Fruit fly (Drosophila melanogaster): ENCODE data around the gene PIG-F.
A peak's percentile ranks its signal among the peaks of the same experiment; 100 is the strongest.

PIG-F gene

dm6 chr3L:19585979-19586378 lies 26.3 kb upstream of the PIG-F start, which contains the start of the genes CG9231 and CG9330:
TSS of gene CG9231 (minus strand) at chr3L:19586003.
TSS of gene CG9330 (plus strand) at chr3L:19586253.
- TF ChIP-seq fru (GFP tag; optimal IDR thresholded peaks at IDR 0.05) (peak; percentile 74), rgr (GFP tag; optimal IDR thresholded peaks at IDR 0.05) (peak; percentile 10), Vsx2 (GFP tag; optimal IDR thresholded peaks at IDR 0.05; ENCODE audit: partially characterized antibody) (no peak), foxo (GFP tag; optimal IDR thresholded peaks at IDR 0.05) (peak in 1 of 2 experiments; percentile 41), lola (GFP tag; optimal IDR thresholded peaks at IDR 0.05) (no peak), woc (GFP tag; optimal IDR thresholded peaks at IDR 0.05) (no peak), Sp1 (GFP tag; optimal IDR thresholded peaks at IDR 0.05) (peak; percentile 16), Dif (GFP tag; optimal IDR thresholded peaks at IDR 0.05; ENCODE audit: partially characterized antibody) (no peak), CG9705 (GFP tag; optimal IDR thresholded peaks at IDR 0.05) (peak; percentile 12), dl (GFP tag; optimal IDR thresholded peaks at IDR 0.05; ENCODE audit: insufficient read depth in 1 of 2, partially characterized antibody in 2 of 2) (no peak), psq (GFP tag; optimal IDR thresholded peaks at IDR 0.05) (peak; percentile 26), CrebA (GFP tag; optimal IDR thresholded peaks at IDR 0.05; ENCODE audit: borderline replicate concordance) (no peak), dsf (GFP tag; optimal IDR thresholded peaks at IDR 0.05; ENCODE audit: borderline replicate concordance) (peak; percentile 12), Hnf4 (GFP tag; optimal IDR thresholded peaks at IDR 0.05) (peak; percentile 56), N (GFP tag; optimal IDR thresholded peaks at IDR 0.05) (no peak), jim (GFP tag; optimal IDR thresholded peaks at IDR 0.05) (no peak), pan (optimal IDR thresholded peaks at IDR 0.05) (no peak), usp (GFP tag; optimal IDR thresholded peaks at IDR 0.05) (no peak), Abd-B (GFP tag; optimal IDR thresholded peaks at IDR 0.05) (no peak), Myc (optimal IDR thresholded peaks at IDR 0.05) (no peak), brk (GFP tag; optimal IDR thresholded peaks at IDR 0.05) (peak; percentile 33), Hr83 (GFP tag; optimal IDR thresholded peaks at IDR 0.05; ENCODE audit: poor library complexity, severe bottlenecking) (no peak), Hr78 (GFP tag; optimal IDR thresholded peaks at IDR 0.05) (no peak), h (GFP tag; optimal IDR thresholded peaks at IDR 0.05) (peak; percentile 64), HLH106 (tag; optimal IDR thresholded peaks at IDR 0.05) (peak; percentile 26), GATAd (GFP tag; optimal IDR thresholded peaks at IDR 0.05) (no peak), OdsH (GFP tag; optimal IDR thresholded peaks at IDR 0.05) (peak; percentile 16), CG32264 (GFP tag; optimal IDR thresholded peaks at IDR 0.05) (no peak), dmrt93B (GFP tag; optimal IDR thresholded peaks at IDR 0.05) (no peak), Dfd (GFP tag; optimal IDR thresholded peaks at IDR 0.05) (no peak), br (GFP tag; optimal IDR thresholded peaks at IDR 0.05) (peak; percentile 22), sv (GFP tag; optimal IDR thresholded peaks at IDR 0.05) (peak; percentile 8), ey (GFP tag; optimal IDR thresholded peaks at IDR 0.05) (peak; percentile 24), tai (GFP tag; optimal IDR thresholded peaks at IDR 0.05) (peak; percentile 62), Rel (GFP tag; optimal IDR thresholded peaks at IDR 0.05) (no peak), Rel (tag; optimal IDR thresholded peaks at IDR 0.05) (peak; percentile 55), Mio (GFP tag; optimal IDR thresholded peaks at IDR 0.05) (no peak), Jra (GFP tag; optimal IDR thresholded peaks at IDR 0.05) (peak; percentile 73), sage (GFP tag; optimal IDR thresholded peaks at IDR 0.05) (no peak)

- TF ChIP-seq Mio (GFP tag; optimal IDR thresholded peaks at IDR 0.05) (peak; percentile 98), lola (GFP tag; optimal IDR thresholded peaks at IDR 0.05) (no peak), CG32264 (GFP tag; optimal IDR thresholded peaks at IDR 0.05) (peak; percentile 100), Hr78 (GFP tag; optimal IDR thresholded peaks at IDR 0.05) (no peak), N (GFP tag; optimal IDR thresholded peaks at IDR 0.05) (no peak), Myc (optimal IDR thresholded peaks at IDR 0.05) (no peak), Hnf4 (GFP tag; optimal IDR thresholded peaks at IDR 0.05) (peak; percentile 100), dmrt93B (GFP tag; optimal IDR thresholded peaks at IDR 0.05) (peak; percentile 100), usp (GFP tag; optimal IDR thresholded peaks at IDR 0.05) (no peak), Sp1 (GFP tag; optimal IDR thresholded peaks at IDR 0.05) (peak; percentile 100), dsf (GFP tag; optimal IDR thresholded peaks at IDR 0.05; ENCODE audit: borderline replicate concordance) (peak; percentile 99), sage (GFP tag; optimal IDR thresholded peaks at IDR 0.05) (peak; percentile 100), pan (optimal IDR thresholded peaks at IDR 0.05) (no peak), CG9705 (GFP tag; optimal IDR thresholded peaks at IDR 0.05) (peak; percentile 100), Dfd (GFP tag; optimal IDR thresholded peaks at IDR 0.05) (peak; percentile 99), CrebA (GFP tag; optimal IDR thresholded peaks at IDR 0.05; ENCODE audit: borderline replicate concordance) (no peak), GATAd (GFP tag; optimal IDR thresholded peaks at IDR 0.05) (peak; percentile 100), Vsx2 (GFP tag; optimal IDR thresholded peaks at IDR 0.05; ENCODE audit: partially characterized antibody) (no peak), woc (GFP tag; optimal IDR thresholded peaks at IDR 0.05) (peak; percentile 100), HLH106 (tag; optimal IDR thresholded peaks at IDR 0.05) (peak; percentile 100), fru (GFP tag; optimal IDR thresholded peaks at IDR 0.05) (peak; percentile 100), Jra (GFP tag; optimal IDR thresholded peaks at IDR 0.05) (peak; percentile 100), jim (GFP tag; optimal IDR thresholded peaks at IDR 0.05) (peak; percentile 100), Rel (GFP tag; optimal IDR thresholded peaks at IDR 0.05) (peak; percentile 99), Rel (tag; optimal IDR thresholded peaks at IDR 0.05) (peak; percentile 98), foxo (GFP tag; optimal IDR thresholded peaks at IDR 0.05) (peak; percentile 100), ey (GFP tag; optimal IDR thresholded peaks at IDR 0.05) (peak; percentile 100), brk (GFP tag; optimal IDR thresholded peaks at IDR 0.05) (peak; percentile 99), tai (GFP tag; optimal IDR thresholded peaks at IDR 0.05) (no peak), h (GFP tag; optimal IDR thresholded peaks at IDR 0.05) (peak; percentile 100), dl (GFP tag; optimal IDR thresholded peaks at IDR 0.05; ENCODE audit: insufficient read depth in 1 of 2, partially characterized antibody in 2 of 2) (no peak), Hr83 (GFP tag; optimal IDR thresholded peaks at IDR 0.05; ENCODE audit: poor library complexity, severe bottlenecking) (peak; percentile 100), psq (GFP tag; optimal IDR thresholded peaks at IDR 0.05) (peak; percentile 100), Abd-B (GFP tag; optimal IDR thresholded peaks at IDR 0.05) (no peak), Dif (GFP tag; optimal IDR thresholded peaks at IDR 0.05; ENCODE audit: partially characterized antibody) (no peak), br (GFP tag; optimal IDR thresholded peaks at IDR 0.05) (peak; percentile 100), OdsH (GFP tag; optimal IDR thresholded peaks at IDR 0.05) (peak; percentile 100), sv (GFP tag; optimal IDR thresholded peaks at IDR 0.05) (peak; percentile 100), rgr (GFP tag; optimal IDR thresholded peaks at IDR 0.05) (peak; percentile 100)
Observed at dm6 chr3L:19590422-19590821, 21.8 kb upstream of the PIG-F start, which contains the start of gene CG14100. TSS of gene CG14100 (minus strand) at chr3L:19590524.
